Fruit fly (Drosophila melanogaster): ENCODE data around the gene Cad96Cb.

Cad96Cb gene

dm6 chr3R:25262322-25262761, 30.2 kb upstream of the Cad96Cb start, which contains the start of the genes Kdsr and CG11858:
Kdsr (minus strand) TSS chr3R:25262498.
CG11858 (plus strand) TSS chr3R:25262741.
- TF ChIP-seq psq (GFP tag; optimal IDR thresholded peaks at IDR 0.05) = peak; percentile 52
- peak; percentile 71 for TF ChIP-seq rgr (GFP tag; optimal IDR thresholded peaks at IDR 0.05)
- peak; percentile 57 for TF ChIP-seq GATAd (GFP tag; optimal IDR thresholded peaks at IDR 0.05)
- peak; percentile 62 for TF ChIP-seq Jra (GFP tag; optimal IDR thresholded peaks at IDR 0.05)
- no peak for TF ChIP-seq jim (GFP tag; optimal IDR thresholded peaks at IDR 0.05)
- TF ChIP-seq CG32264 (GFP tag; optimal IDR thresholded peaks at IDR 0.05) = peak; percentile 36
- no peak for TF ChIP-seq Hr78 (GFP tag; optimal IDR thresholded peaks at IDR 0.05)
- TF ChIP-seq Myc (optimal IDR thresholded peaks at IDR 0.05) = peak; percentile 99
- no peak for TF ChIP-seq tai (GFP tag; optimal IDR thresholded peaks at IDR 0.05)
- peak; percentile 75 for TF ChIP-seq ey (GFP tag; optimal IDR thresholded peaks at IDR 0.05)
- TF ChIP-seq OdsH (GFP tag; optimal IDR thresholded peaks at IDR 0.05) = peak; percentile 55
- TF ChIP-seq br (GFP tag; optimal IDR thresholded peaks at IDR 0.05) = peak; percentile 72
- TF ChIP-seq CG9705 (GFP tag; optimal IDR thresholded peaks at IDR 0.05) = peak; percentile 72
- TF ChIP-seq Sp1 (GFP tag; optimal IDR thresholded peaks at IDR 0.05) = peak; percentile 74
- TF ChIP-seq sv (GFP tag; optimal IDR thresholded peaks at IDR 0.05) = peak; percentile 67
- TF ChIP-seq h (GFP tag; optimal IDR thresholded peaks at IDR 0.05) = peak; percentile 83
- TF ChIP-seq HLH106 (tag; optimal IDR thresholded peaks at IDR 0.05) = peak; percentile 72
- TF ChIP-seq fru (GFP tag; optimal IDR thresholded peaks at IDR 0.05) = peak; percentile 75
- TF ChIP-seq foxo (GFP tag; optimal IDR thresholded peaks at IDR 0.05) = peak; percentile 25 to 79
- no peak for TF ChIP-seq dsf (GFP tag; optimal IDR thresholded peaks at IDR 0.05; ENCODE audit: borderline replicate concordance)
- TF ChIP-seq CrebA (GFP tag; optimal IDR thresholded peaks at IDR 0.05; ENCODE audit: borderline replicate concordance) = no peak
- no peak for TF ChIP-seq Hr83 (GFP tag; optimal IDR thresholded peaks at IDR 0.05; ENCODE audit: poor library complexity, severe bottlenecking)
- peak; percentile 93 for TF ChIP-seq woc (GFP tag; optimal IDR thresholded peaks at IDR 0.05)
- no peak for TF ChIP-seq N (GFP tag; optimal IDR thresholded peaks at IDR 0.05)
- no peak for TF ChIP-seq Dfd (GFP tag; optimal IDR thresholded peaks at IDR 0.05)
- no peak for TF ChIP-seq Rel (GFP tag; optimal IDR thresholded peaks at IDR 0.05)
- peak; percentile 53 for TF ChIP-seq Rel (tag; optimal IDR thresholded peaks at IDR 0.05)

- TF ChIP-seq Myc (optimal IDR thresholded peaks at IDR 0.05) (no peak), rgr (GFP tag; optimal IDR thresholded peaks at IDR 0.05) (no peak), dl (GFP tag; optimal IDR thresholded peaks at IDR 0.05; ENCODE audit: insufficient read depth in 1 of 2, partially characterized antibody in 2 of 2) (no peak), Dfd (GFP tag; optimal IDR thresholded peaks at IDR 0.05) (no peak), brk (GFP tag; optimal IDR thresholded peaks at IDR 0.05) (no peak), h (GFP tag; optimal IDR thresholded peaks at IDR 0.05) (no peak), Hnf4 (GFP tag; optimal IDR thresholded peaks at IDR 0.05) (no peak), Mio (GFP tag; optimal IDR thresholded peaks at IDR 0.05) (no peak), lola (GFP tag; optimal IDR thresholded peaks at IDR 0.05) (no peak)
These were observed 28.5 kb upstream of the Cad96Cb start for dm6 chr3R:25260670-25261069.

- no peak for TF ChIP-seq tai (GFP tag; optimal IDR thresholded peaks at IDR 0.05)
- TF ChIP-seq Myc (optimal IDR thresholded peaks at IDR 0.05) = peak; percentile 25
- peak; percentile 98 for TF ChIP-seq Jra (GFP tag; optimal IDR thresholded peaks at IDR 0.05)
- TF ChIP-seq rgr (GFP tag; optimal IDR thresholded peaks at IDR 0.05) = peak; percentile 98
- peak; percentile 97 for TF ChIP-seq woc (GFP tag; optimal IDR thresholded peaks at IDR 0.05)
- peak; percentile 79 for TF ChIP-seq Mio (GFP tag; optimal IDR thresholded peaks at IDR 0.05)
- TF ChIP-seq Dif (GFP tag; optimal IDR thresholded peaks at IDR 0.05; ENCODE audit: partially characterized antibody) = no peak
- TF ChIP-seq dsf (GFP tag; optimal IDR thresholded peaks at IDR 0.05; ENCODE audit: borderline replicate concordance) = peak; percentile 94
- no peak for TF ChIP-seq dl (GFP tag; optimal IDR thresholded peaks at IDR 0.05; ENCODE audit: insufficient read depth in 1 of 2, partially characterized antibody in 2 of 2)
- TF ChIP-seq ey (GFP tag; optimal IDR thresholded peaks at IDR 0.05) = peak; percentile 97
- peak; percentile 96 for TF ChIP-seq OdsH (GFP tag; optimal IDR thresholded peaks at IDR 0.05)
- TF ChIP-seq brk (GFP tag; optimal IDR thresholded peaks at IDR 0.05) = no peak
- peak; percentile 96 for TF ChIP-seq dmrt93B (GFP tag; optimal IDR thresholded peaks at IDR 0.05)
- TF ChIP-seq Hr78 (GFP tag; optimal IDR thresholded peaks at IDR 0.05) = no peak
- TF ChIP-seq Rel (GFP tag; optimal IDR thresholded peaks at IDR 0.05) = peak; percentile 40
- TF ChIP-seq Rel (tag; optimal IDR thresholded peaks at IDR 0.05) = peak; percentile 82
- peak; percentile 95 for TF ChIP-seq CG9705 (GFP tag; optimal IDR thresholded peaks at IDR 0.05)
- TF ChIP-seq fru (GFP tag; optimal IDR thresholded peaks at IDR 0.05) = peak; percentile 97
- TF ChIP-seq foxo (GFP tag; optimal IDR thresholded peaks at IDR 0.05) = peak; percentile 89 to 98
- TF ChIP-seq psq (GFP tag; optimal IDR thresholded peaks at IDR 0.05) = peak; percentile 94
- no peak for TF ChIP-seq lola (GFP tag; optimal IDR thresholded peaks at IDR 0.05)
- TF ChIP-seq GATAd (GFP tag; optimal IDR thresholded peaks at IDR 0.05) = peak; percentile 94
- TF ChIP-seq Hnf4 (GFP tag; optimal IDR thresholded peaks at IDR 0.05) = peak; percentile 99
- TF ChIP-seq N (GFP tag; optimal IDR thresholded peaks at IDR 0.05) = no peak
- TF ChIP-seq sv (GFP tag; optimal IDR thresholded peaks at IDR 0.05) = peak; percentile 98
- TF ChIP-seq HLH106 (tag; optimal IDR thresholded peaks at IDR 0.05) = peak; percentile 98
- TF ChIP-seq h (GFP tag; optimal IDR thresholded peaks at IDR 0.05) = peak; percentile 99
- TF ChIP-seq Vsx2 (GFP tag; optimal IDR thresholded peaks at IDR 0.05; ENCODE audit: partially characterized antibody) = no peak
- TF ChIP-seq jim (GFP tag; optimal IDR thresholded peaks at IDR 0.05) = peak; percentile 43
- peak; percentile 96 for TF ChIP-seq br (GFP tag; optimal IDR thresholded peaks at IDR 0.05)
- TF ChIP-seq CG32264 (GFP tag; optimal IDR thresholded peaks at IDR 0.05) = peak; percentile 93
- peak; percentile 96 for TF ChIP-seq Hr83 (GFP tag; optimal IDR thresholded peaks at IDR 0.05; ENCODE audit: poor library complexity, severe bottlenecking)
- peak; percentile 96 for TF ChIP-seq Sp1 (GFP tag; optimal IDR thresholded peaks at IDR 0.05)
These were observed 26.6 kb upstream of the Cad96Cb start, which contains the start of gene CG11857 for dm6 chr3R:25258628-25259240. CG11857 (plus strand) TSS chr3R:25258898.

Measured in whole organism, wandering third instar larva.